Fruit fly (Drosophila melanogaster) whole organism, wandering third instar larva: ENCODE results near the gene AdamTS-B.
A peak's percentile ranks its signal among the peaks of the same experiment; 100 is the strongest.

Source experiments
- Abd-B ChIP-seq: fragments of >200 bp; optimal IDR thresholded peaks from 2 replicates; lab custom pipeline; 2017; ENCODE audit warnings: missing biosample characterization, missing genetic modification characterization
- CG32264 ChIP-seq: fragments of 200-800 bp; sonication (Bioruptor generic); optimal IDR thresholded peaks from 2 replicates; lab custom pipeline; 2016; ENCODE audit warnings: missing biosample characterization, missing genetic modification characterization
- CG9705 ChIP-seq: fragments of 200-800 bp; sonication (Bioruptor generic); optimal IDR thresholded peaks from 2 replicates; lab custom pipeline; 2018; ENCODE audit warnings: missing biosample characterization, mild to moderate bottlenecking, missing genetic modification characterization
- CrebA ChIP-seq: fragments of 200-800 bp; sonication (Bioruptor generic); optimal IDR thresholded peaks from 2 replicates; lab custom pipeline; 2016; ENCODE audit warnings: missing biosample characterization, mild to moderate bottlenecking, missing genetic modification characterization, borderline replicate concordance
- Dfd ChIP-seq: fragments of >200 bp; optimal IDR thresholded peaks from 2 replicates; lab custom pipeline; 2017; ENCODE audit warnings: missing biosample characterization, missing genetic modification characterization
- Dif ChIP-seq: fragments of 200-275, 200-300 bp; sonication (Bioruptor generic); optimal IDR thresholded peaks from 2 replicates; lab custom pipeline; 2018; ENCODE audit warnings: missing biosample characterization, missing genetic modification characterization; ENCODE audit not compliant: partially characterized antibody
- GATAd ChIP-seq: sonication (Bioruptor generic); optimal IDR thresholded peaks from 2 replicates; lab custom pipeline; 2016; ENCODE audit warnings: missing biosample characterization, missing genetic modification characterization
- HLH106 ChIP-seq: fragments of 200-800 bp; optimal IDR thresholded peaks from 3 replicates; lab custom pipeline; 2019; ENCODE audit warnings: missing biosample characterization, mild to moderate bottlenecking, missing genetic modification characterization, moderate library complexity
- Hnf4 ChIP-seq: fragments of 200-800 bp; sonication (Bioruptor generic); optimal IDR thresholded peaks from 2 replicates; lab custom pipeline; 2016; ENCODE audit warnings: missing biosample characterization, mild to moderate bottlenecking, missing genetic modification characterization
- Hr78 ChIP-seq: fragments of >200 bp; optimal IDR thresholded peaks from 2 replicates; lab custom pipeline; 2017; ENCODE audit warnings: missing biosample characterization, missing genetic modification characterization
- Hr83 ChIP-seq: fragments of 200-300 bp; sonication (Bioruptor generic); optimal IDR thresholded peaks from 2 replicates; lab custom pipeline; 2016; ENCODE audit warnings: missing biosample characterization, mild to moderate bottlenecking, missing genetic modification characterization, moderate library complexity; ENCODE audit not compliant: poor library complexity, severe bottlenecking
- Jra ChIP-seq: sonication (Bioruptor generic); optimal IDR thresholded peaks from 2 replicates; lab custom pipeline; 2016; ENCODE audit warnings: missing biosample characterization, missing genetic modification characterization
- Mio ChIP-seq: sonication (Bioruptor generic); optimal IDR thresholded peaks from 2 replicates; lab custom pipeline; 2016; ENCODE audit warnings: missing biosample characterization, missing genetic modification characterization
- Myc ChIP-seq: fragments of >200 bp; optimal IDR thresholded peaks from 2 replicates; lab custom pipeline; 2017
- N ChIP-seq: fragments of >200 bp; optimal IDR thresholded peaks from 2 replicates; lab custom pipeline; 2018; ENCODE audit warnings: missing biosample characterization, missing external identifiers, missing genetic modification characterization
- OdsH ChIP-seq: fragments of 200-800 bp; sonication (Bioruptor generic); optimal IDR thresholded peaks from 2 replicates; lab custom pipeline; 2016; ENCODE audit warnings: missing biosample characterization, mild to moderate bottlenecking, missing genetic modification characterization
- Rel ChIP-seq, 2 experiments: fragments of 200-800 bp; sonication (Bioruptor generic) in 1 of 2; optimal IDR thresholded peaks; 2 replicates in 1 of 2; 3 replicates in 1 of 2; lab custom pipeline; 2016 to 2019; ENCODE audit warnings: mild to moderate bottlenecking in 2 of 2, missing biosample characterization in 2 of 2, missing genetic modification characterization in 2 of 2, moderate library complexity in 1 of 2
- Sp1 ChIP-seq: fragments of 200-800 bp; sonication (Bioruptor generic); optimal IDR thresholded peaks from 3 replicates; lab custom pipeline; 2019; ENCODE audit warnings: missing biosample characterization, mild to moderate bottlenecking, missing genetic modification characterization, moderate library complexity
- Vsx2 ChIP-seq: fragments of 200-300, 225-300 bp; sonication (Bioruptor generic); optimal IDR thresholded peaks from 2 replicates; lab custom pipeline; 2018; ENCODE audit warnings: missing biosample characterization, missing genetic modification characterization; ENCODE audit not compliant: partially characterized antibody
- br ChIP-seq: fragments of 200-800 bp; sonication (Bioruptor generic); optimal IDR thresholded peaks from 2 replicates; lab custom pipeline; 2016; ENCODE audit warnings: missing biosample characterization, missing genetic modification characterization
- brk ChIP-seq: fragments of 200-800 bp; sonication (Bioruptor generic); optimal IDR thresholded peaks from 2 replicates; lab custom pipeline; 2016; ENCODE audit warnings: missing biosample characterization, mild to moderate bottlenecking, missing genetic modification characterization
- dl ChIP-seq, 2 experiments: fragments of 175-275, 200-275 bp in 1 of 2; fragments of 200-275 bp in 1 of 2; sonication (Bioruptor generic); optimal IDR thresholded peaks; lab custom pipeline; 2018; ENCODE audit warnings: mild to moderate bottlenecking in 2 of 2, missing biosample characterization in 2 of 2, missing genetic modification characterization in 2 of 2, moderate library complexity in 2 of 2; ENCODE audit not compliant: partially characterized antibody in 2 of 2, insufficient read depth in 1 of 2
- dmrt93B ChIP-seq: fragments of 200-800 bp; sonication (Bioruptor generic); optimal IDR thresholded peaks from 2 replicates; lab custom pipeline; 2018; ENCODE audit warnings: missing biosample characterization, mild to moderate bottlenecking, missing genetic modification characterization
- dsf ChIP-seq: sonication (Bioruptor generic); optimal IDR thresholded peaks from 2 replicates; lab custom pipeline; 2016; ENCODE audit warnings: missing biosample characterization, missing genetic modification characterization, borderline replicate concordance
- ey ChIP-seq: fragments of 200-800 bp; sonication (Bioruptor generic); optimal IDR thresholded peaks from 2 replicates; lab custom pipeline; 2016; ENCODE audit warnings: missing biosample characterization, missing genetic modification characterization
- foxo ChIP-seq, 2 experiments: fragments of 200-800 bp; sonication (Bioruptor generic); optimal IDR thresholded peaks; 2 replicates in 1 of 2; 3 replicates in 1 of 2; lab custom pipeline; 2016 to 2017; ENCODE audit warnings: missing biosample characterization in 2 of 2, missing genetic modification characterization in 2 of 2
- fru ChIP-seq: fragments of 200-800 bp; sonication (Bioruptor generic); optimal IDR thresholded peaks from 3 replicates; lab custom pipeline; 2016; ENCODE audit warnings: missing biosample characterization, mild to moderate bottlenecking, missing genetic modification characterization
- h ChIP-seq: fragments of 200-800 bp; sonication (Bioruptor generic); optimal IDR thresholded peaks from 3 replicates; lab custom pipeline; 2016; ENCODE audit warnings: missing biosample characterization, mild to moderate bottlenecking, missing genetic modification characterization
- jim ChIP-seq: fragments of 175-275, 200-325 bp; sonication (Bioruptor generic); optimal IDR thresholded peaks from 2 replicates; lab custom pipeline; 2016; ENCODE audit warnings: missing biosample characterization, mild to moderate bottlenecking, missing genetic modification characterization
- lola ChIP-seq: fragments of >200 bp; optimal IDR thresholded peaks from 2 replicates; lab custom pipeline; 2017; ENCODE audit warnings: missing biosample characterization, missing genetic modification characterization
- pan ChIP-seq: fragments of >200 bp; optimal IDR thresholded peaks from 2 replicates; lab custom pipeline; 2017
- psq ChIP-seq: fragments of 200-800 bp; sonication (Bioruptor generic); optimal IDR thresholded peaks from 3 replicates; lab custom pipeline; 2017; ENCODE audit warnings: missing biosample characterization, mild to moderate bottlenecking, missing genetic modification characterization, moderate library complexity
- rgr ChIP-seq: fragments of 200-800 bp; sonication (Bioruptor generic); optimal IDR thresholded peaks from 3 replicates; lab custom pipeline; 2016; ENCODE audit warnings: missing biosample characterization, mild to moderate bottlenecking, missing genetic modification characterization
- sage ChIP-seq: fragments of 200-800 bp; sonication (Bioruptor generic); optimal IDR thresholded peaks from 2 replicates; lab custom pipeline; 2016; ENCODE audit warnings: missing biosample characterization, mild to moderate bottlenecking, missing genetic modification characterization
- sv ChIP-seq: fragments of 200-800 bp; sonication (Bioruptor generic); optimal IDR thresholded peaks from 3 replicates; lab custom pipeline; 2016; ENCODE audit warnings: missing biosample characterization, missing genetic modification characterization
- tai ChIP-seq: sonication (Bioruptor generic); optimal IDR thresholded peaks from 2 replicates; lab custom pipeline; 2016; ENCODE audit warnings: missing biosample characterization, missing genetic modification characterization
- usp ChIP-seq: fragments of >200 bp; optimal IDR thresholded peaks from 2 replicates; lab custom pipeline; 2017; ENCODE audit warnings: missing biosample characterization, missing genetic modification characterization
- woc ChIP-seq: sonication (Bioruptor generic); optimal IDR thresholded peaks from 2 replicates; lab custom pipeline; 2016; ENCODE audit warnings: missing biosample characterization, mild to moderate bottlenecking, missing genetic modification characterization

The AdamTS-B gene

DNA sequence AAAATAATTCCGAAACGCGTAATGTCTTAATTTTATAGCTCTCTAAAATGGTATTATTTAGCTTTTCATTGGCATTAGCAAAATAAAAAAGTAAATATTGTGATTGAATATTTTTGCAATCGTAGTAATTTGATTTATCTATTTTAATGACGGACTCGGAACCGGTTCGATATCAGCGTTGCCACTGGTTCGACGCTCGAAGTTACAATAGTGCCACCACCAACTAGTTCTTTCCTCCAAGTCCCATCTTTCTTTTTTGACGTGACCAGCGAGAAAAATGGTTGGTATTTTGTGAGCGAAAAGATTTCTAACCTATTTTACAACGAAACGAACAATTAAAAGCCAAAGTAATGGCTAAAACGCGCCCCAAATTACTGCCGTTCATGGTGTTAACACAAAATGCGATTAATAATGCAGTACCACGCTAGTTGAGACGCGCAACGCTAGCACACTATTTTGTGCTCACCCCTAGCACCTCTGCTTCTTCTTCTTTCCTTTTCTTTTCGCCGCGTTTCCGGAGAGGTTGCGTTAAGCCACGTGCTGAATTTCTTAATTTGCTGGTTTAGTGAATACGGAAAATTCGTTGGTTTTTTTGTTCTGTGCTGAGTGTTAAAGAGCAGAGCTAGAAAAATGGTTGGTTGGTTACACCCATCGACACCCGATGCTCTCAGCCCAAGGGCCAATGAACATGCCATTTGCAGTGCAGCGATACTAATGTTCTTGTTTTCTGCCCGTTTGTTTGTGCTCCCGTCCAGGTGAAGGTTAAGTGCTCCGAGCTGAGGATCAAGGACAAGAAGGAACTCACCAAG is 25.9 kb upstream of the AdamTS-B start, which contains the start of gene RpL35:
TSS of gene RpL35 (plus strand) at position 159 of the 809 bp plus-strand sequence.
- no peak for TF ChIP-seq dsf (GFP tag; lab: Kevin White, UChicago)
- no peak for TF ChIP-seq sage (GFP tag; lab: Kevin White, UChicago)
- TF ChIP-seq usp (GFP tag; lab: Kevin White, UChicago), result no peak
- TF ChIP-seq Vsx2, result no peak
- TF ChIP-seq Hnf4 (GFP tag; lab: Kevin White, UChicago), result peak; percentile 45
- TF ChIP-seq Abd-B (GFP tag; lab: Kevin White, UChicago), result no peak
- TF ChIP-seq OdsH (GFP tag; lab: Kevin White, UChicago), result peak; percentile 26
- TF ChIP-seq Dif (GFP tag; lab: Kevin White, UChicago), result no peak
- no peak for TF ChIP-seq N (GFP tag; lab: Kevin White, UChicago)
- no peak for TF ChIP-seq pan (lab: Kevin White, UChicago)
- TF ChIP-seq GATAd (GFP tag; lab: Kevin White, UChicago), result no peak
- TF ChIP-seq br (GFP tag; lab: Kevin White, UChicago), result peak; percentile 31
- TF ChIP-seq Rel (GFP tag; optimal IDR thresholded peaks at IDR 0.05; lab: Kevin White, UChicago), result no peak
- TF ChIP-seq Rel (tag; optimal IDR thresholded peaks at IDR 0.05; lab: Kevin White, UChicago), result peak; percentile 26
- TF ChIP-seq CG32264 (GFP tag; lab: Kevin White, UChicago), result no peak
- peak in 1 of 2 experiments; percentile 39 for TF ChIP-seq foxo (GFP tag; optimal IDR thresholded peaks at IDR 0.05; lab: Kevin White, UChicago)
- TF ChIP-seq dmrt93B (GFP tag; lab: Kevin White, UChicago), result peak; percentile 15
- TF ChIP-seq HLH106 (tag; lab: Kevin White, UChicago), result peak; percentile 21
- TF ChIP-seq tai (GFP tag; lab: Kevin White, UChicago), result no peak
- peak; percentile 35 for TF ChIP-seq h
- no peak for TF ChIP-seq lola (GFP tag; lab: Kevin White, UChicago)
- no peak for TF ChIP-seq jim (GFP tag; lab: Kevin White, UChicago)
- peak; percentile 42 for TF ChIP-seq Myc (lab: Kevin White, UChicago)
- TF ChIP-seq CG9705 (GFP tag; lab: Kevin White, UChicago), result peak; percentile 47
- no peak for TF ChIP-seq Mio (GFP tag; lab: Kevin White, UChicago)
- no peak for TF ChIP-seq ey
- no peak for TF ChIP-seq CrebA
- peak; percentile 47 for TF ChIP-seq fru (GFP tag; lab: Kevin White, UChicago)
- TF ChIP-seq woc (GFP tag; lab: Kevin White, UChicago), result no peak
- no peak for TF ChIP-seq dl (GFP tag; optimal IDR thresholded peaks at IDR 0.05; lab: Kevin White, UChicago; ENCODE audit: insufficient read depth in 1 of 2, partially characterized antibody in 2 of 2)
- TF ChIP-seq Dfd (GFP tag; lab: Kevin White, UChicago), result no peak
- TF ChIP-seq psq (GFP tag; lab: Kevin White, UChicago), result peak; percentile 12
- no peak for TF ChIP-seq Jra
- TF ChIP-seq Hr78 (GFP tag; lab: Kevin White, UChicago), result no peak
- peak; percentile 60 for TF ChIP-seq rgr (GFP tag; lab: Kevin White, UChicago)
- no peak for TF ChIP-seq brk (GFP tag; lab: Kevin White, UChicago)
- TF ChIP-seq Sp1 (GFP tag; lab: Kevin White, UChicago), result peak; percentile 59
- TF ChIP-seq sv, result no peak
- TF ChIP-seq Hr83, result no peak

- TF ChIP-seq Rel (GFP tag; optimal IDR thresholded peaks at IDR 0.05; lab: Kevin White, UChicago) (no peak), Rel (tag; optimal IDR thresholded peaks at IDR 0.05; lab: Kevin White, UChicago) (peak; percentile 85), HLH106 (tag; lab: Kevin White, UChicago) (no peak), Abd-B (GFP tag; lab: Kevin White, UChicago) (no peak)
Observed at dm6 chrX:5676855-5677254, 21.5 kb upstream of the AdamTS-B start.
